Worm (Caenorhabditis elegans): ENCODE results near the gene fcd-2.

DNA sequence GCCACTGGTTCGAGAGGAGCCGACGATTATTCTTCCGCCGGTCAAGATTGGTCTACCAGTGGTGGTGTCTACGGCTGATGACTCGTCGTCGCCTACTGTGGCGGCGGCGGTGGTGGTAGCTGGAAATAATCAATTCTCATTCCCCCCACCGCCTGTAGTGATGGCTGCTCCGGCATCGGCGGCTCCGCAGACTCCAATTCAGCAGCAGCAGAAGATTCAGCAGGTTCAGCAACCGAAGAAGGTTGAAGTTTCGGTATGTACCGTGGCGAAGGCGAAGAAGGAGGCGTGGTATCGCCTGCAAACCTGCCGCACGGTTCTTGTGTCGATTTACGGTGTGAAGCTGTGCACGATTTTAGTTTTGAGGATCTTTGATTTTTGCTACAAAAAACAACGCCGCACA lies 20.7 kb downstream of the fcd-2 start:
- TF ChIP-seq B0261.1 (tag; optimal IDR thresholded peaks at IDR 0.05) (no peak), pha-4 (tag; optimal IDR thresholded peaks at IDR 0.05) (no peak), ztf-3 (GFP tag; optimal IDR thresholded peaks at IDR 0.05) (no peak), ama-1 (optimal IDR thresholded peaks at IDR 0.05) (no peak), ama-1 (GFP tag; optimal IDR thresholded peaks at IDR 0.05) (no peak), snpc-1.1 (tag; optimal IDR thresholded peaks at IDR 0.05; ENCODE audit: insufficient read depth) (no peak), rec-8 (tag; optimal IDR thresholded peaks at IDR 0.05) (no peak), ZK185.1 (tag; optimal IDR thresholded peaks at IDR 0.05; ENCODE audit: poor library complexity, severe bottlenecking) (no peak), nhr-120 (GFP tag; IDR thresholded peaks at IDR 0.05) (no peak), dpl-1 (GFP tag; optimal IDR thresholded peaks at IDR 0.05) (no peak), ceh-100 (GFP tag; IDR thresholded peaks at IDR 0.05) (no peak)

All from whole organism, young adult.